Fruit fly (Drosophila melanogaster): Measurements from ENCODE around the gene Usp12-46.

Gene Usp12-46

dm6 chr3R:22753895-22754774, 3.4 kb downstream of the Usp12-46 start (continued):
- TF ChIP-seq Abd-B (GFP tag; optimal IDR thresholded peaks at IDR 0.05) (peak; percentile 33), TFAM (GFP tag; optimal IDR thresholded peaks at IDR 0.05) (no peak), HLH4C (GFP tag; IDR thresholded peaks at IDR 0.05; ENCODE audit: partially characterized antibody) (0 out of 3 replicates have a peak, but pooled peaks have one; percentile 17), CG34224 (GFP tag; IDR thresholded peaks at IDR 0.05; ENCODE audit: partially characterized antibody) (peak; percentile 50; the same call in 2 of the 3 replicates), CG13424 (tag; optimal IDR thresholded peaks at IDR 0.05) (peak; percentile 79), Hmr (GFP tag; optimal IDR thresholded peaks at IDR 0.05) (peak; percentile 66), hb (GFP tag; IDR thresholded peaks at IDR 0.05; ENCODE audit: partially characterized antibody) (no peak), twi (tag; optimal IDR thresholded peaks at IDR 0.05) (peak; percentile 19), ro (GFP tag; IDR thresholded peaks at IDR 0.05) (no peak; the same call in 1 of the 2 replicates), CG13624 (GFP tag; optimal IDR thresholded peaks at IDR 0.05) (peak; percentile 44), cwo (GFP tag; optimal IDR thresholded peaks at IDR 0.05) (peak; percentile 45), gsb-n (tag; optimal IDR thresholded peaks at IDR 0.05) (no peak), CG2202 (tag; optimal IDR thresholded peaks at IDR 0.05) (no peak), CG6689 (GFP tag; IDR thresholded peaks at IDR 0.05) (0 out of 2 replicates have a peak, but pooled peaks have one; percentile 4), luna (GFP tag; optimal IDR thresholded peaks at IDR 0.05) (no peak), CG7556 (GFP tag; optimal IDR thresholded peaks at IDR 0.05) (peak; percentile 89), gt (GFP tag; IDR thresholded peaks at IDR 0.05) (no peak), zfh2 (GFP tag; optimal IDR thresholded peaks at IDR 0.05) (peak; percentile 58), YL-1 (GFP tag; optimal IDR thresholded peaks at IDR 0.05) (no peak), Elba2 (GFP tag; optimal IDR thresholded peaks at IDR 0.05) (no peak), Kr (GFP tag; optimal IDR thresholded peaks at IDR 0.05) (no peak), tna (GFP tag; IDR thresholded peaks at IDR 0.05; ENCODE audit: partially characterized antibody) (peak; percentile 56; the same call in 1 of the 2 replicates), Awh (GFP tag; IDR thresholded peaks at IDR 0.05) (0 out of 2 replicates have a peak, but pooled peaks have one; percentile 20), CG17359 (tag; optimal IDR thresholded peaks at IDR 0.05) (peak; percentile 67), tup (GFP tag; optimal IDR thresholded peaks at IDR 0.05) (no peak), CG4707 (GFP tag; optimal IDR thresholded peaks at IDR 0.05) (peak; percentile 66), gem (tag; optimal IDR thresholded peaks at IDR 0.05) (peak; percentile 82), E2f2 (GFP tag; IDR thresholded peaks at IDR 0.05) (no peak; the same call in 1 of the 2 replicates), CG31365 (tag; optimal IDR thresholded peaks at IDR 0.05) (no peak), dimm (GFP tag; IDR thresholded peaks at IDR 0.05) (no peak), tgo (GFP tag; IDR thresholded peaks at IDR 0.05) (peak; percentile 43; the same call in 2 of the 3 replicates), crol (GFP tag; IDR thresholded peaks at IDR 0.05) (peak; percentile 81), Hr39 (optimal IDR thresholded peaks at IDR 0.05) (no peak), CG3726 (GFP tag; IDR thresholded peaks at IDR 0.05) (no peak)

- TF ChIP-seq onecut (GFP tag; IDR thresholded peaks at IDR 0.05) (peak; percentile 99), H15 (GFP tag; IDR thresholded peaks at IDR 0.05) (no peak), CG6765 (GFP tag; optimal IDR thresholded peaks at IDR 0.05) (no peak), kah (GFP tag; optimal IDR thresholded peaks at IDR 0.05) (no peak), BtbVII (GFP tag; optimal IDR thresholded peaks at IDR 0.05) (no peak), bbx (GFP tag; IDR thresholded peaks at IDR 0.05; ENCODE audit: partially characterized antibody) (no peak), bcd (GFP tag; optimal IDR thresholded peaks at IDR 0.05) (no peak), CG32767 (GFP tag; IDR thresholded peaks at IDR 0.05) (0 out of 2 replicates have a peak, but pooled peaks have one; percentile 17), CG16815 (GFP tag; optimal IDR thresholded peaks at IDR 0.05) (no peak), abd-A (tag; optimal IDR thresholded peaks at IDR 0.05) (no peak), sob (GFP tag; IDR thresholded peaks at IDR 0.05) (0 out of 2 replicates have a peak, but pooled peaks have one; percentile 25), row (GFP tag; IDR thresholded peaks at IDR 0.05) (0 out of 3 replicates have a peak, but pooled peaks have one; percentile 12), vvl (GFP tag; IDR thresholded peaks at IDR 0.05) (no peak), tgo (GFP tag; IDR thresholded peaks at IDR 0.05) (no peak), Sin3A (optimal IDR thresholded peaks at IDR 0.05) (no peak), CG8388 (GFP tag; optimal IDR thresholded peaks at IDR 0.05) (no peak)
Measured at dm6 chr3R:22755187-22755777, 4.6 kb downstream of the Usp12-46 start.

Measured in whole organism, embryonic.